Fruit fly (Drosophila melanogaster) Kc167 (cell line): Measurements from ENCODE around the gene CG15169.

Experiments
- h ChIP-seq: fragments of >200 bp; optimal IDR thresholded peaks from 3 replicates; lab custom pipeline; 2018; ENCODE audit warnings: missing external identifiers
- insv ChIP-seq: fragments of >200 bp; optimal IDR thresholded peaks from 3 replicates; lab custom pipeline; 2018; ENCODE audit warnings: missing external identifiers
- ttk ChIP-seq: sonication (Bioruptor generic); optimal IDR thresholded peaks from 2 replicates; lab custom pipeline; 2017; ENCODE audit warnings: missing external identifiers

dm6 chr2L:18953512-18954254, 37.1 kb upstream of the CG15169 start:
- no peak for TF ChIP-seq insv (lab: Kevin White, UChicago)
- TF ChIP-seq ttk (lab: Kevin White, UChicago) = no peak
- no peak for TF ChIP-seq h (lab: Kevin White, UChicago)
